ENCODE assay signal across 5 fruit fly cellular contexts in the genomic region with DNA sequence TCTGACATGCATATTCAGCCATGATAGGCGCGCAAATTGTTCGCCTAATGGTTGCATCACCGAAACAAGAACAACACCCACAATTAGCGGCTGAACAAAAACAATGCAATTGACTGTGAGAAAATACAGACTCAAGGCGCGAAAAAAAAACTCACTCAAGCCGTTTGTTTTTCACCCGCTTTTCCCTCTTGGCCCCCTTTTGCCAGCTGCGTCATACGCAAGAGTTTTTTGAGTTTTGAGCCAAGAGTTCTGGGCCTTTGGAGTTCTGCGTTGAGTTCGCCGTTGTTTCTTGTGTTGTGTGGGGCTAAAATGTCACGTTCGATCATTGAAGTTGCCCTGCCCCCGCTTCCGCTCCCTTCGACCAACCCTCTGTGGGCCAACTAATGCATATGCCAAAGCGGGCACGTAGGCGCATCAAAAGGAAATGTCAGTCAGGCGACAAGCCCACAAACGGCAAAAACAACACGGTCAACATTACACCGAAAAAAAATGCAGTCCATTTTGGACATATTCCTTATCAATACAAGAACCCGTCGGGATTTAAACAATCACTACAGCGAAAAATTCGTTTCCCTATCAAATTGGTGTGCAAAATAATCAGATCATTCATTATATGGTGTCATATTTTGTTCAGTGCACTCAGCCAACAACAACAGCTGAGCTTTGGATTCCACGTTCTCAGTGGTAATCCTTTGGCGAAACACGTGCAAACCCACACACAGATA.
TF ChIP-seq lines count a peak whose summit lies in the region.

No protein-coding gene starts in this region.

- no peak for TF ChIP-seq CTCF in whole organism, embryonic (GFP tag; optimal IDR thresholded peaks at IDR 0.05; lab: Kevin White, UChicago)

TF ChIP-seq in whole organism, adult, 20 proteins besides CTCF, POLR2A, EP300 and RAD21:
- peak; percentile 10 for TF ChIP-seq CG7101 (tag; optimal IDR thresholded peaks at IDR 0.05; lab: Kevin White, UChicago)
- no peak for TF ChIP-seq cic (GFP tag; optimal IDR thresholded peaks at IDR 0.05; lab: Kevin White, UChicago)

TF ChIP-seq in whole organism, embryonic, 481 proteins besides CTCF, POLR2A, EP300 and RAD21 (continues in another document):
- TF ChIP-seq CG1603 (tag; optimal IDR thresholded peaks at IDR 0.05; lab: Kevin White, UChicago) (peak; percentile 37), CG31441 (GFP tag; IDR thresholded peaks at IDR 0.05; lab: Robert Waterston, UW) (0 out of 2 replicates have a peak, but pooled peaks have one; percentile 8), Ptx1 (GFP tag; IDR thresholded peaks at IDR 0.05; lab: Robert Waterston, UW) (0 out of 2 replicates have a peak, but pooled peaks have one; percentile 6), CG10274 (GFP tag; optimal IDR thresholded peaks at IDR 0.05; lab: Kevin White, UChicago) (no peak), onecut (GFP tag; IDR thresholded peaks at IDR 0.05; lab: Robert Waterston, UW) (no peak), CG4707 (GFP tag; optimal IDR thresholded peaks at IDR 0.05; lab: Kevin White, UChicago) (no peak), stwl (tag; optimal IDR thresholded peaks at IDR 0.05; lab: Kevin White, UChicago) (no peak), CG3847 (GFP tag; IDR thresholded peaks at IDR 0.05; lab: Robert Waterston, UW) (no peak), CG17328 (GFP tag; IDR thresholded peaks at IDR 0.05; lab: Robert Waterston, UW) (no peak), Hand (GFP tag; optimal IDR thresholded peaks at IDR 0.05; lab: Kevin White, UChicago) (no peak), Xrp1 (GFP tag; IDR thresholded peaks at IDR 0.05; lab: Robert Waterston, UW) (peak; percentile 24; the same call in 1 of the 2 replicates), gem (tag; optimal IDR thresholded peaks at IDR 0.05; lab: Kevin White, UChicago) (peak; percentile 4), grau (tag; optimal IDR thresholded peaks at IDR 0.05; lab: Kevin White, UChicago) (no peak), Med (GFP tag; lab: Kevin White, UChicago) (peak; percentile 74), CG4282 (GFP tag; optimal IDR thresholded peaks at IDR 0.05; lab: Kevin White, UChicago) (no peak), Oaz (GFP tag; IDR thresholded peaks at IDR 0.05; lab: Robert Waterston, UW) (no peak), fd96Cb (tag; optimal IDR thresholded peaks at IDR 0.05; lab: Kevin White, UChicago) (peak; percentile 9), CG2875 (GFP tag; optimal IDR thresholded peaks at IDR 0.05; lab: Kevin White, UChicago) (no peak), z (GFP tag; IDR thresholded peaks at IDR 0.05; lab: Robert Waterston, UW) (peak; percentile 92), sens (GFP tag; lab: Kevin White, UChicago) (peak; percentile 71)

TF ChIP-seq in whole organism, prepupa, 60 proteins besides CTCF, POLR2A, EP300 and RAD21 (continues in another document):
- peak; percentile 72; the same call in 1 of the 2 replicates for TF ChIP-seq CG15336 (GFP tag; IDR thresholded peaks at IDR 0.05; lab: Robert Waterston, UW)
- peak; percentile 14 for TF ChIP-seq Blimp-1 (GFP tag; optimal IDR thresholded peaks at IDR 0.05; lab: Kevin White, UChicago)
- TF ChIP-seq OdsH (GFP tag; optimal IDR thresholded peaks at IDR 0.05; lab: Kevin White, UChicago) = peak; percentile 78
- peak; percentile 84 for TF ChIP-seq lz (GFP tag; optimal IDR thresholded peaks at IDR 0.05; lab: Kevin White, UChicago)
- TF ChIP-seq salr (GFP tag; optimal IDR thresholded peaks at IDR 0.05; lab: Kevin White, UChicago) = peak; percentile 19 to 62
- TF ChIP-seq CG10631 (GFP tag; optimal IDR thresholded peaks at IDR 0.05; lab: Kevin White, UChicago) = peak; percentile 91
- peak; percentile 75 for TF ChIP-seq pdm3 (GFP tag; optimal IDR thresholded peaks at IDR 0.05; lab: Kevin White, UChicago)
- peak; percentile 67; the same call in 2 of the 3 replicates for TF ChIP-seq CG8119 (GFP tag; IDR thresholded peaks at IDR 0.05; lab: Robert Waterston, UW)
- TF ChIP-seq CG6854 (GFP tag; optimal IDR thresholded peaks at IDR 0.05; lab: Kevin White, UChicago) = no peak
- peak; percentile 52 for TF ChIP-seq dac (GFP tag; optimal IDR thresholded peaks at IDR 0.05; lab: Kevin White, UChicago)
- TF ChIP-seq Sox14 (GFP tag; optimal IDR thresholded peaks at IDR 0.05; lab: Kevin White, UChicago) = peak; percentile 78
- no peak for TF ChIP-seq CG6276 (GFP tag; optimal IDR thresholded peaks at IDR 0.05; lab: Kevin White, UChicago)
- TF ChIP-seq achi (GFP tag; optimal IDR thresholded peaks at IDR 0.05; lab: Kevin White, UChicago) = peak; percentile 73
- TF ChIP-seq Met (GFP tag; optimal IDR thresholded peaks at IDR 0.05; lab: Kevin White, UChicago) = peak; percentile 86
- peak; percentile 76 for TF ChIP-seq acj6 (GFP tag; optimal IDR thresholded peaks at IDR 0.05; lab: Kevin White, UChicago)
- peak; percentile 70 for TF ChIP-seq Smox (GFP tag; optimal IDR thresholded peaks at IDR 0.05; lab: Kevin White, UChicago)
- peak; percentile 62 for TF ChIP-seq CG7368 (GFP tag; optimal IDR thresholded peaks at IDR 0.05; lab: Kevin White, UChicago)
- TF ChIP-seq CG3919 (GFP tag; optimal IDR thresholded peaks at IDR 0.05; lab: Kevin White, UChicago) = peak; percentile 75
- TF ChIP-seq CG11762 (GFP tag; optimal IDR thresholded peaks at IDR 0.05; lab: Kevin White, UChicago; ENCODE audit: insufficient read depth) = peak; percentile 55
- TF ChIP-seq Ets96B (tag; optimal IDR thresholded peaks at IDR 0.05; lab: Kevin White, UChicago) = peak; percentile 66

TF ChIP-seq in whole organism, pupa, 21 proteins besides CTCF, POLR2A, EP300 and RAD21:
- TF ChIP-seq CG10348 (GFP tag; IDR thresholded peaks at IDR 0.05; lab: Robert Waterston, UW) (no peak), gl (tag; optimal IDR thresholded peaks at IDR 0.05; lab: Kevin White, UChicago) (no peak), Snoo (tag; optimal IDR thresholded peaks at IDR 0.05; lab: Kevin White, UChicago) (peak; percentile 37), Pif1B (GFP tag; optimal IDR thresholded peaks at IDR 0.05; lab: Kevin White, UChicago) (no peak), Ets98B (GFP tag; IDR thresholded peaks at IDR 0.05; lab: Robert Waterston, UW) (no peak; the same call in 1 of the 2 replicates), EcR (GFP tag; optimal IDR thresholded peaks at IDR 0.05; lab: Kevin White, UChicago) (no peak), CG14655 (GFP tag; optimal IDR thresholded peaks at IDR 0.05; lab: Kevin White, UChicago) (peak; percentile 84), CG13204 (GFP tag; optimal IDR thresholded peaks at IDR 0.05; lab: Kevin White, UChicago) (no peak), CG32121 (GFP tag; IDR thresholded peaks at IDR 0.05; lab: Robert Waterston, UW) (no peak), Pif1A (GFP tag; optimal IDR thresholded peaks at IDR 0.05; lab: Kevin White, UChicago) (peak; percentile 89), CG9948 (tag; optimal IDR thresholded peaks at IDR 0.05; lab: Kevin White, UChicago) (peak; percentile 81), CG8159 (tag; optimal IDR thresholded peaks at IDR 0.05; lab: Kevin White, UChicago) (peak; percentile 73), CG4496 (GFP tag; IDR thresholded peaks at IDR 0.05; lab: Robert Waterston, UW) (peak; percentile 88), D1 (tag; optimal IDR thresholded peaks at IDR 0.05; lab: Kevin White, UChicago) (peak; percentile 26), CG17806 (tag; optimal IDR thresholded peaks at IDR 0.05; lab: Kevin White, UChicago) (peak; percentile 76), CG15710 (tag; optimal IDR thresholded peaks at IDR 0.05; lab: Kevin White, UChicago) (peak; percentile 67), CG34367 (tag; optimal IDR thresholded peaks at IDR 0.05; lab: Kevin White, UChicago) (peak; percentile 66), rn (GFP tag; IDR thresholded peaks at IDR 0.05; lab: Robert Waterston, UW) (peak; percentile 80), CG12605 (GFP tag; IDR thresholded peaks at IDR 0.05; lab: Robert Waterston, UW) (peak; percentile 52), CG8301 (tag; optimal IDR thresholded peaks at IDR 0.05; lab: Kevin White, UChicago) (peak; percentile 78), fd96Ca (GFP tag; IDR thresholded peaks at IDR 0.05; lab: Robert Waterston, UW) (no peak)

TF ChIP-seq in whole organism, wandering third instar larva, 38 proteins besides CTCF, POLR2A, EP300 and RAD21 (continues in another document):
- peak; percentile 47 for TF ChIP-seq HLH106 (tag; optimal IDR thresholded peaks at IDR 0.05; lab: Kevin White, UChicago)
- no peak for TF ChIP-seq dsf (GFP tag; optimal IDR thresholded peaks at IDR 0.05; lab: Kevin White, UChicago; ENCODE audit: borderline replicate concordance)
- TF ChIP-seq GATAd (GFP tag; optimal IDR thresholded peaks at IDR 0.05; lab: Kevin White, UChicago) = peak; percentile 49
- TF ChIP-seq CrebA (GFP tag; optimal IDR thresholded peaks at IDR 0.05; lab: Kevin White, UChicago; ENCODE audit: borderline replicate concordance) = no peak
- no peak for TF ChIP-seq Myc (optimal IDR thresholded peaks at IDR 0.05; lab: Kevin White, UChicago)
- no peak for TF ChIP-seq lola (GFP tag; optimal IDR thresholded peaks at IDR 0.05; lab: Kevin White, UChicago)
- TF ChIP-seq rgr (GFP tag; optimal IDR thresholded peaks at IDR 0.05; lab: Kevin White, UChicago) = peak; percentile 67
- no peak for TF ChIP-seq dl (GFP tag; optimal IDR thresholded peaks at IDR 0.05; lab: Kevin White, UChicago; ENCODE audit: insufficient read depth in 1 of 2, partially characterized antibody in 2 of 2)
- TF ChIP-seq OdsH (GFP tag; optimal IDR thresholded peaks at IDR 0.05; lab: Kevin White, UChicago) = peak; percentile 44
- no peak for TF ChIP-seq Mio (GFP tag; optimal IDR thresholded peaks at IDR 0.05; lab: Kevin White, UChicago)
- peak; percentile 22 for TF ChIP-seq Sp1 (GFP tag; optimal IDR thresholded peaks at IDR 0.05; lab: Kevin White, UChicago)
- peak; percentile 30 for TF ChIP-seq Hnf4 (GFP tag; optimal IDR thresholded peaks at IDR 0.05; lab: Kevin White, UChicago)
- TF ChIP-seq woc (GFP tag; optimal IDR thresholded peaks at IDR 0.05; lab: Kevin White, UChicago) = peak; percentile 21
- TF ChIP-seq Jra (GFP tag; optimal IDR thresholded peaks at IDR 0.05; lab: Kevin White, UChicago) = no peak
- TF ChIP-seq CG32264 (GFP tag; optimal IDR thresholded peaks at IDR 0.05; lab: Kevin White, UChicago) = peak; percentile 3
- TF ChIP-seq h (GFP tag; optimal IDR thresholded peaks at IDR 0.05; lab: Kevin White, UChicago) = peak; percentile 74
- no peak for TF ChIP-seq sv (GFP tag; optimal IDR thresholded peaks at IDR 0.05; lab: Kevin White, UChicago)
- TF ChIP-seq pan (optimal IDR thresholded peaks at IDR 0.05; lab: Kevin White, UChicago) = no peak
- no peak for TF ChIP-seq usp (GFP tag; optimal IDR thresholded peaks at IDR 0.05; lab: Kevin White, UChicago)
- peak in 1 of 2 experiments; percentile 79 for TF ChIP-seq foxo (GFP tag; optimal IDR thresholded peaks at IDR 0.05; lab: Kevin White, UChicago)
- TF ChIP-seq tai (GFP tag; optimal IDR thresholded peaks at IDR 0.05; lab: Kevin White, UChicago) = no peak
- TF ChIP-seq CG9705 (GFP tag; optimal IDR thresholded peaks at IDR 0.05; lab: Kevin White, UChicago) = no peak
- TF ChIP-seq ey (GFP tag; optimal IDR thresholded peaks at IDR 0.05; lab: Kevin White, UChicago) = peak; percentile 68
- no peak for TF ChIP-seq jim (GFP tag; optimal IDR thresholded peaks at IDR 0.05; lab: Kevin White, UChicago)
- TF ChIP-seq br (GFP tag; optimal IDR thresholded peaks at IDR 0.05; lab: Kevin White, UChicago) = peak; percentile 68
